Worm (Caenorhabditis elegans) whole organism, young adult: Measurements from ENCODE around the gene C06E7.2.

Experiments used
- F10E7.11 ChIP-seq: sonication (generic microtip); optimal IDR thresholded peaks from 2 replicates; lab custom pipeline; 2017; ENCODE audit warnings: mild to moderate bottlenecking, missing genetic modification characterization, moderate library complexity, missing compliant biosample characterization
- Y53F4B.3 ChIP-seq: fragments of 200-800 bp; sonication (Bioruptor generic); IDR thresholded peaks from 2 replicates; pipeline ENCODE4 v1.3.6; 2022; ENCODE audit warnings: missing genetic modification reagents, missing genetic modification characterization, missing compliant biosample characterization
- Y79H2A.3 ChIP-seq: fragments of 200-800 bp; sonication (Bioruptor generic); conservative IDR thresholded peaks from 2 replicates; pipeline ENCODE4 v1.3.6; 2022; ENCODE audit warnings: missing genetic modification reagents, missing genetic modification characterization, missing compliant biosample characterization
- ceh-27 ChIP-seq: fragments of 200-800 bp; sonication (Bioruptor generic); optimal IDR thresholded peaks from 2 replicates; lab custom pipeline; 2018; ENCODE audit warnings: mild to moderate bottlenecking, missing genetic modification characterization, moderate library complexity, missing compliant biosample characterization
- ekl-4 ChIP-seq: fragments of 200-800 bp; sonication (Bioruptor generic); IDR thresholded peaks from 2 replicates; pipeline ENCODE4 v1.3.6; 2022; ENCODE audit warnings: missing genetic modification reagents, missing genetic modification characterization, missing compliant biosample characterization
- fkh-3 ChIP-seq: sonication (generic microtip); optimal IDR thresholded peaks from 2 replicates; lab custom pipeline; 2016; ENCODE audit warnings: mild to moderate bottlenecking, missing genetic modification characterization, missing compliant biosample characterization
- hlh-26 ChIP-seq: fragments of 200-800 bp; sonication (Bioruptor generic); conservative IDR thresholded peaks from 2 replicates; pipeline ENCODE4 v1.3.6; 2022; ENCODE audit warnings: missing genetic modification reagents, missing genetic modification characterization, missing compliant biosample characterization
- sdz-38 ChIP-seq: sonication (generic microtip); optimal IDR thresholded peaks from 2 replicates; lab custom pipeline; 2016; ENCODE audit warnings: missing genotype, missing genetic modification characterization, missing compliant biosample characterization
- sea-2 ChIP-seq: fragments of 200-800 bp; sonication (Bioruptor generic); IDR thresholded peaks from 2 replicates; pipeline ENCODE4 v1.3.6; 2022; ENCODE audit warnings: missing genetic modification characterization, missing compliant biosample characterization
- unc-62 ChIP-seq: fragments of 150-350 bp; optimal IDR thresholded peaks from 2 replicates; lab custom pipeline; 2014; ENCODE audit warnings: missing biosample characterization, missing genetic modification reagents, missing genetic modification characterization
- ztf-28 ChIP-seq: fragments of 200-800 bp; sonication (Bioruptor generic); IDR thresholded peaks from 2 replicates; pipeline ENCODE4 v1.3.6; 2022; ENCODE audit warnings: missing genetic modification reagents, missing genetic modification characterization, missing compliant biosample characterization

- no peak for TF ChIP-seq fkh-3 (tag; lab: Kevin White, UChicago)
- no peak for TF ChIP-seq sdz-38 (tag; lab: Kevin White, UChicago)
- no peak for TF ChIP-seq ekl-4
- no peak for TF ChIP-seq ceh-27 (GFP tag; lab: Kevin White, UChicago)
- no peak for TF ChIP-seq ztf-28
- TF ChIP-seq hlh-26 (GFP tag; lab: Robert Waterston, UW) = no peak
- no peak for TF ChIP-seq Y53F4B.3 (GFP tag; lab: Robert Waterston, UW)
- TF ChIP-seq unc-62 (GFP tag; lab: Kevin White, UChicago) = no peak
- TF ChIP-seq F10E7.11 (tag; lab: Kevin White, UChicago) = no peak
- no peak for TF ChIP-seq sea-2 (GFP tag; lab: Robert Waterston, UW)
- no peak for TF ChIP-seq Y79H2A.3 (GFP tag; lab: Robert Waterston, UW)
These were observed 6.5 kb upstream of the C06E7.2 start for ce11 chrIV:5832801-5833200.
